Worm (Caenorhabditis elegans) whole organism, mixed stage, embryonic: Measurements from ENCODE around the gene slc-25A10.

Experiments
- M03D4.4 ChIP-seq: sonication (generic microtip); optimal IDR thresholded peaks from 2 replicates; lab custom pipeline; 2017; ENCODE audit warnings: mild to moderate bottlenecking, missing genetic modification characterization, missing compliant biosample characterization
- bed-3 ChIP-seq: fragments of 200-800 bp; sonication (Bioruptor generic); optimal IDR thresholded peaks from 3 replicates; lab custom pipeline; 2018; ENCODE audit warnings: mild to moderate bottlenecking, missing genetic modification characterization, moderate library complexity, missing compliant biosample characterization
- blmp-1 ChIP-seq: fragments of 150-350 bp; optimal IDR thresholded peaks from 2 replicates; lab custom pipeline; 2014; ENCODE audit warnings: missing biosample characterization, missing genetic modification characterization
- ceh-39 ChIP-seq: fragments of 150-350 bp; optimal IDR thresholded peaks from 2 replicates; lab custom pipeline; 2014; ENCODE audit warnings: missing biosample characterization, missing genetic modification characterization
- ceh-43 ChIP-seq: fragments of 200-800 bp; sonication (Bioruptor generic); optimal IDR thresholded peaks from 2 replicates; lab custom pipeline; 2018; ENCODE audit warnings: mild to moderate bottlenecking, missing genetic modification characterization, moderate library complexity, missing compliant biosample characterization
- ceh-83 ChIP-seq: fragments of 200-800 bp; sonication (Bioruptor generic); optimal IDR thresholded peaks from 2 replicates; lab custom pipeline; 2018; ENCODE audit warnings: mild to moderate bottlenecking, missing genetic modification characterization, missing compliant biosample characterization
- ces-1 ChIP-seq: fragments of 150-350 bp; optimal IDR thresholded peaks from 2 replicates; lab custom pipeline; 2014; ENCODE audit warnings: missing biosample characterization, missing genetic modification reagents, missing genetic modification characterization
- cnd-1 ChIP-seq: fragments of 200-800 bp; sonication (Bioruptor generic); optimal IDR thresholded peaks from 2 replicates; lab custom pipeline; 2018; ENCODE audit warnings: mild to moderate bottlenecking, missing genetic modification characterization, missing compliant biosample characterization
- drap-1 ChIP-seq: fragments of 200-800 bp; sonication (Bioruptor generic); optimal IDR thresholded peaks from 3 replicates; lab custom pipeline; 2018; ENCODE audit warnings: mild to moderate bottlenecking, missing genetic modification characterization, missing compliant biosample characterization
- elt-1 ChIP-seq: sonication (generic microtip); optimal IDR thresholded peaks from 2 replicates; lab custom pipeline; 2017; ENCODE audit warnings: missing genetic modification characterization, mild to moderate bottlenecking, missing compliant biosample characterization, antibody characterized with exemption, moderate library complexity, borderline replicate concordance; ENCODE audit not compliant: insufficient read depth
- hlh-1 ChIP-seq: fragments of 150-350 bp; optimal IDR thresholded peaks from 2 replicates; lab custom pipeline; 2014; ENCODE audit warnings: missing biosample characterization, missing genetic modification reagents, missing genetic modification characterization
- lin-13 ChIP-seq: fragments of 150-350 bp; optimal IDR thresholded peaks from 2 replicates; lab custom pipeline; 2014; ENCODE audit warnings: missing biosample characterization, missing genetic modification characterization
- lin-32 ChIP-seq: fragments of 200-800 bp; sonication (Bioruptor generic); optimal IDR thresholded peaks from 2 replicates; lab custom pipeline; 2018; ENCODE audit warnings: mild to moderate bottlenecking, missing genetic modification characterization, missing compliant biosample characterization
- mab-5 ChIP-seq: fragments of 150-350 bp; optimal IDR thresholded peaks from 2 replicates; lab custom pipeline; 2014; ENCODE audit warnings: missing biosample characterization, missing genetic modification characterization
- mep-1 ChIP-seq: fragments of 150-350 bp; optimal IDR thresholded peaks from 2 replicates; lab custom pipeline; 2017; ENCODE audit warnings: missing biosample characterization, missing genetic modification reagents, missing genetic modification characterization, inconsistent platforms
- mls-2 ChIP-seq: sonication (generic microtip); optimal IDR thresholded peaks from 2 replicates; lab custom pipeline; 2016; ENCODE audit warnings: mild to moderate bottlenecking, missing genetic modification characterization, moderate library complexity, missing compliant biosample characterization
- nhr-2 ChIP-seq: fragments of 150-350 bp; optimal IDR thresholded peaks from 2 replicates; lab custom pipeline; 2014; ENCODE audit warnings: missing biosample characterization, missing genetic modification characterization
- nhr-28 ChIP-seq: fragments of 150-350 bp; optimal IDR thresholded peaks from 2 replicates; lab custom pipeline; 2014; ENCODE audit warnings: missing biosample characterization, missing genetic modification characterization
- nhr-76 ChIP-seq: sonication (generic microtip); optimal IDR thresholded peaks from 2 replicates; lab custom pipeline; 2017; ENCODE audit warnings: missing biosample characterization, missing genetic modification characterization
- pha-4 ChIP-seq: fragments of 150-350 bp; optimal IDR thresholded peaks from 2 replicates; lab custom pipeline; 2018; ENCODE audit warnings: missing biosample characterization, missing genetic modification reagents, missing genetic modification characterization
- snpc-4 ChIP-seq: fragments of 150-350 bp; optimal IDR thresholded peaks from 2 replicates; lab custom pipeline; 2014; ENCODE audit warnings: missing biosample characterization, missing genetic modification characterization
- sptf-1 ChIP-seq: sonication (generic microtip); optimal IDR thresholded peaks from 2 replicates; lab custom pipeline; 2017; ENCODE audit warnings: mild to moderate bottlenecking, missing genetic modification characterization, moderate library complexity, missing compliant biosample characterization
- tbx-8 ChIP-seq: fragments of 200-800 bp; sonication (Bioruptor generic); optimal IDR thresholded peaks from 2 replicates; lab custom pipeline; 2018; ENCODE audit warnings: mild to moderate bottlenecking, missing genetic modification characterization, moderate library complexity, missing compliant biosample characterization
- unc-120 ChIP-seq: sonication (generic microtip); optimal IDR thresholded peaks from 2 replicates; lab custom pipeline; 2017; ENCODE audit warnings: missing genetic modification characterization, missing compliant biosample characterization; ENCODE audit not compliant: poor library complexity, severe bottlenecking
- unc-39 ChIP-seq: fragments of 150-350 bp; optimal IDR thresholded peaks from 2 replicates; lab custom pipeline; 2014; ENCODE audit warnings: missing biosample characterization, missing genetic modification characterization
- unc-62 ChIP-seq: fragments of 150-350 bp; optimal IDR thresholded peaks from 2 replicates; lab custom pipeline; 2014; ENCODE audit warnings: missing biosample characterization, missing genetic modification reagents, missing genetic modification characterization
- zip-8 ChIP-seq: fragments of 150-350 bp; optimal IDR thresholded peaks from 2 replicates; lab custom pipeline; 2014; ENCODE audit warnings: missing biosample characterization, missing genetic modification characterization

Gene slc-25A10

ce11 chrX:6693331-6693730, 32.1 kb downstream of the slc-25A10 start, which contains the start of gene F38B6.3:
TSS of gene F38B6.3 (plus strand) at chrX:6693631.
- no peak for TF ChIP-seq drap-1 (GFP tag; lab: Kevin White, UChicago)
- no peak for TF ChIP-seq ceh-83
- no peak for TF ChIP-seq tbx-8
- no peak for TF ChIP-seq ceh-43 (GFP tag; lab: Kevin White, UChicago)
- TF ChIP-seq unc-62 (GFP tag; lab: Kevin White, UChicago) = no peak
- TF ChIP-seq sptf-1 (tag; lab: Kevin White, UChicago) = no peak
- TF ChIP-seq hlh-1 (tag; lab: Kevin White, UChicago) = no peak
- no peak for TF ChIP-seq snpc-4 (tag; lab: Kevin White, UChicago)
- no peak for TF ChIP-seq elt-1 (tag; lab: Kevin White, UChicago)
- TF ChIP-seq mls-2 = no peak
- no peak for TF ChIP-seq mep-1 (tag; lab: Kevin White, UChicago)
- no peak for TF ChIP-seq ceh-39 (tag; lab: Kevin White, UChicago)
- no peak for TF ChIP-seq mab-5 (tag; lab: Kevin White, UChicago)

DNA sequence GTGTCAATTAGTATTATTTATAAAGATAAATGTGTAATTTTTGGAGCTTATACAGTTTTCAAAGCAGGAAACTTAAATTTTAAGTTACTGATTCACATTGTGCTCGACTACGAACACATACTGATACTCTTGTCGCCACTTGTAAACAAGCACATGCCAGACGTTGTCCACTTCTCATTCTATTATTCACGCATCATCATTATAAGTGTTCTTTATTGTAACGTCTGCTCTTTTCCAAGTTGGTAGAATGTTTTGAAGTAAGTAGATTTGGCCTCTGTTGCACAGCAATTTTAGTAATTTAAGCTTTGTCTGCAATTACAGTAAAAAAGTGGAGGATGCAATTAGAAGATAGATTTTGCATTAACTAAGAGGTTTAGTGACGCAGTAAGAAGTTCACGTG, 32.6 kb downstream of the slc-25A10 start:
- TF ChIP-seq snpc-4 (tag; lab: Kevin White, UChicago) (no peak), nhr-76 (tag; lab: Kevin White, UChicago) (no peak), ces-1 (GFP tag; lab: Kevin White, UChicago) (peak; percentile 58)

DNA sequence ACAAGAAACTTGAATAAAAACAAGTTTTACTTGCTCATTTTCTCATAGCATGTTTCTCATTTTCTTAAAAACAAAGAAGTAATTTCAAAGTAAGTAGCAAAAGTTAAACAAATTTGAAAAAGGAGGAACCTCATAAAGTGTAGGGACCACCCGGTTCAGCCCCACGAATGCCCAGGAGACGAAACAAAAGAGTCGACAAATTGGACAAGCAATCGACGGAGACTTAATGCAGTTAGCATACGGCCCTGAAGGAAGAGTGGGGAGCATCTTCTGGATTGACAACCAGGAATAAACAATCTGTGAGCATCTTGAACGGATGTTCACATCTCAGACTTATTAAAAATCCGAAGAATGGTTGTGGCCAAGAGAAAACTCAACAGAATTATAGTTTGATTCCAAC, 33.8 kb downstream of the slc-25A10 start:
- TF ChIP-seq ces-1 (GFP tag; lab: Kevin White, UChicago) (peak; percentile 93), blmp-1 (tag; lab: Kevin White, UChicago) (no peak)

DNA sequence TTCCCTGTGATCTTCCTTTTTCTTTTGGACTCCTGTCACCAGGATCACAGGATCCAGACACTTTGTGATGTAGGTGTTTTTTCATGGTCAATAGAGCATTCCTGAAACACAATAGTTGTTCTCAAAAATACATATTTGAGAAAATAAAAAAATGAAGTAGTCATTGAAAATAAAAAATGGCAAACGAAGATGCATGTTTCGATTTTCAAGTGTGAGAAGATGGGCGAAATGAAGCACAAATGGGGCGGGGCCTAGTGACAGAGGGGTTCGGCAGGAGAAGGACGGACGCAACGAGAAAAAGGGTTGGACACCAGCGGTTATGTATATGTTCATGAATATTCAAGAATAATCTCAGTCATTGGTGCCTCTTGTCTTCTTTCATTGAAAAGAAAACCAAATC, 35.5 kb downstream of the slc-25A10 start, which contains the start of gene F38B6.6:
F38B6.6 (minus strand) TSS at position 101 of the 400 bp plus-strand sequence.
- TF ChIP-seq M03D4.4 (tag; lab: Kevin White, UChicago) (no peak), lin-13 (tag; lab: Kevin White, UChicago) (no peak), lin-32 (no peak), cnd-1 (tag; lab: Kevin White, UChicago) (no peak), ceh-43 (GFP tag; lab: Kevin White, UChicago) (no peak), pha-4 (tag; lab: Kevin White, UChicago) (no peak), bed-3 (no peak), ceh-83 (no peak)

- TF ChIP-seq mls-2 (peak; percentile 34), unc-120 (tag; lab: Kevin White, UChicago) (no peak), elt-1 (tag; lab: Kevin White, UChicago) (no peak), unc-39 (tag; lab: Kevin White, UChicago) (no peak), tbx-8 (no peak), nhr-28 (no peak), lin-32 (peak; percentile 17), zip-8 (tag; lab: Kevin White, UChicago) (peak; percentile 56)
Observed at ce11 chrX:6688953-6689562, 36.4 kb downstream of the slc-25A10 start.

DNA sequence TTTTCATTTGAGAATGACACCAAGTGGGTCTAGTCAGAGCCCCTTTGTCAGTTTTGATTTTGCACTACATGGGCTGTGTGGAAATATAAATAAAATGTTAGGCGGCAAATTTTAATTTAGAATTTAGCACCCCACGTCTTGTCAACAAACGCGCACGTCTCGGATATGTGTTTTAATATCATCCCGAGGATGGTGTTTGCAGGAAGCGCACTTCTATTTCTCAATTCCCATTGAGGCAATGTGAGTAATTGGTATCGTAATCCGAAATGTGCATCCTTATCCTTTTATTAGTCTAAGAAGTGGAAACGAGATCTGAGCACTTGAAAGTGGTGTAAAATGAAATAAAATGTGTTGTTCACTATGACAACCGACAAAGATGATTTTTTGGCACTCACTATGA, 37.7 kb downstream of the slc-25A10 start:
- peak; percentile 37 for TF ChIP-seq ces-1 (GFP tag; lab: Kevin White, UChicago)
- no peak for TF ChIP-seq zip-8 (tag; lab: Kevin White, UChicago)

DNA sequence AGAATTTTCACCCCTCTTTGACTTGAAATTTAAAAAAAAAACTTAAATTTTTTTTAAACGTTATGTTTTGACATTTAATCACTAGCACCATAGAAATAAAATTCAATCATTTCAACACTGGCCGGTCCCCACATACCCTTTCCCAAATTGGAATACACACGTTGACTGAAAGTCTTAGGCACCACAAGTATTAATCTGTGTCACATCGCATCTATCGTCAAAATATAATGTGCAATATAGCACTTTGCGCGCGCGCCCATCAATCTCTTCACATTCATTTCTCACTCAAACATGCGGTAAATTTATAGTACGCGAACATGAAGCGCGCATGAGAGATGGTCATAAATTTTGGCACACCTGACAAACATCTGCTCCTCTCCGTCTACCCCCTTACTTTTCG, 38.1 kb downstream of the slc-25A10 start:
- TF ChIP-seq nhr-2 (tag; lab: Kevin White, UChicago) = no peak
- peak; percentile 6 for TF ChIP-seq unc-62 (GFP tag; lab: Kevin White, UChicago)
- no peak for TF ChIP-seq elt-1 (tag; lab: Kevin White, UChicago)
- TF ChIP-seq, all 35 proteins: peak for 1
